Worm (Caenorhabditis elegans) whole organism, L3 larva: ENCODE measurements around the gene cyc-2.2.

ENCODE experiments used
- aly-2 ChIP-seq: fragments of 150-350 bp; optimal IDR thresholded peaks from 2 replicates; lab custom pipeline; 2014; ENCODE audit warnings: missing biosample characterization, missing genetic modification characterization
- ama-1 ChIP-seq: fragments of 150-350 bp; optimal IDR thresholded peaks from 2 replicates; lab custom pipeline; 2018
- ceh-82 ChIP-seq: fragments of 150-350 bp; optimal IDR thresholded peaks from 2 replicates; lab custom pipeline; 2014; ENCODE audit warnings: missing biosample characterization, missing genetic modification characterization
- egl-27 ChIP-seq: sonication (generic microtip); optimal IDR thresholded peaks from 4 replicates; lab custom pipeline; 2017; ENCODE audit warnings: missing biosample characterization, missing genetic modification reagents, missing genetic modification characterization
- elt-1 ChIP-seq: fragments of 150-350 bp; optimal IDR thresholded peaks from 2 replicates; lab custom pipeline; 2014; ENCODE audit warnings: missing biosample characterization, missing genetic modification characterization
- jun-1 ChIP-seq: fragments of 150-350 bp; optimal IDR thresholded peaks from 2 replicates; lab custom pipeline; 2014; ENCODE audit warnings: missing biosample characterization, missing genetic modification reagents, missing genetic modification characterization
- nhr-237 ChIP-seq: fragments of 150-350 bp; optimal IDR thresholded peaks from 2 replicates; lab custom pipeline; 2014; ENCODE audit warnings: missing biosample characterization, missing genetic modification characterization
- nhr-76 ChIP-seq: fragments of 150-350 bp; sonication (generic microtip); optimal IDR thresholded peaks from 5 replicates; lab custom pipeline; 2014; ENCODE audit warnings: missing biosample characterization, missing genetic modification characterization
- unc-39 ChIP-seq: sonication (generic microtip); optimal IDR thresholded peaks from 4 replicates; lab custom pipeline; 2017; ENCODE audit warnings: missing biosample characterization, missing genetic modification characterization
- unc-62 ChIP-seq: fragments of 150-350 bp; sonication (generic microtip); optimal IDR thresholded peaks from 4 replicates; lab custom pipeline; 2014; ENCODE audit warnings: missing biosample characterization, missing genetic modification reagents, missing genetic modification characterization
- ztf-4 ChIP-seq: fragments of 150-350 bp; optimal IDR thresholded peaks from 2 replicates; lab custom pipeline; 2014; ENCODE audit warnings: missing biosample characterization, missing genetic modification characterization

DNA sequence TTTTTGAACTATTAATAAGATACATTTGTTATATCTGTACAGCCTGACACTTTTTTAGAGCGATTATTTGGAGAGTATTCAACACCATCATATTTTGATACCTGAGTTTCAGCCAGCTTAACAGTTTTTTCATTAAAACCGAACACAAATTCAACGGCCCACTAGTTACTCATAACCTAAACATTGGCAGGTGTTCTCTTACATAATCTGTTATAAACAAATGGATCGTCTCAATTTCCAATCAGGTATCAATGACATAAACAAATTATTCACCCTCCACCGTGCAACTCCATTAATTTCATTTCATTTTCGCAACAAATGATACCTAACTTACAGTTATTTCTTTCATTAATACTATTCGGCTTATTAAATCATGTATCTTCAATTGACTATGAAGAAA, 989 bp downstream of the cyc-2.2 start, which contains the start of gene cubn-1:
- TF ChIP-seq unc-62 (GFP tag; lab: Kevin White, UChicago) (no peak), elt-1 (tag; lab: Kevin White, UChicago) (no peak), nhr-76 (tag; lab: Kevin White, UChicago) (no peak), ama-1 (lab: Kevin White, UChicago) (no peak), egl-27 (no peak), nhr-237 (no peak), unc-39 (tag; lab: Kevin White, UChicago) (no peak), ceh-82 (no peak), aly-2 (tag; lab: Kevin White, UChicago) (no peak), jun-1 (tag; lab: Kevin White, UChicago) (no peak), ztf-4 (no peak)
